Fruit fly (Drosophila melanogaster) whole organism, embryonic: ENCODE measurements around the gene CG9616.

Experiments used
- BtbVII ChIP-seq: fragments of 200-800 bp; sonication (Bioruptor generic); optimal IDR thresholded peaks from 3 replicates; lab custom pipeline; 2017; ENCODE audit warnings: missing biosample characterization, mild to moderate bottlenecking, missing genetic modification characterization
- C15 ChIP-seq: fragments of 200-800 bp; sonication (Bioruptor generic); IDR thresholded peaks from 3 replicates; pipeline ENCODE4 v1.3.6; 2022; ENCODE audit warnings: missing biosample characterization, missing genetic modification characterization
- CG11398 ChIP-seq: fragments of 200-800 bp; sonication (Bioruptor generic); optimal IDR thresholded peaks from 2 replicates; lab custom pipeline; 2016; ENCODE audit warnings: missing biosample characterization, missing genetic modification characterization
- CG11695 ChIP-seq: fragments of 200-800 bp; sonication (Bioruptor generic); IDR thresholded peaks from 3 replicates; pipeline ENCODE4 v1.3.6; 2022; ENCODE audit warnings: missing biosample characterization, missing genetic modification characterization
- CG13424 ChIP-seq: fragments of 200-800 bp; sonication (Bioruptor generic); optimal IDR thresholded peaks from 2 replicates; lab custom pipeline; 2019; ENCODE audit warnings: missing biosample characterization, mild to moderate bottlenecking, missing genetic modification characterization, moderate library complexity
- CG14014 ChIP-seq: fragments of 200-800 bp; sonication (Bioruptor generic); IDR thresholded peaks from 2 replicates; pipeline ENCODE4 v1.3.6; 2022; ENCODE audit warnings: missing biosample characterization, missing genetic modification characterization
- CG1603 ChIP-seq: fragments of 200-800 bp; sonication (Bioruptor generic); optimal IDR thresholded peaks from 2 replicates; lab custom pipeline; 2019; ENCODE audit warnings: missing biosample characterization, mild to moderate bottlenecking, missing genetic modification characterization, moderate library complexity
- CG16815 ChIP-seq: fragments of 200-800 bp; sonication (Bioruptor generic); optimal IDR thresholded peaks from 3 replicates; lab custom pipeline; 2017; ENCODE audit warnings: missing biosample characterization, mild to moderate bottlenecking, missing genetic modification characterization
- CG2875 ChIP-seq: fragments of 200-800 bp; sonication (Bioruptor generic); optimal IDR thresholded peaks from 2 replicates; lab custom pipeline; 2017; ENCODE audit warnings: missing biosample characterization, mild to moderate bottlenecking, missing genetic modification characterization, missing genetic modification reagents
- CG3847 ChIP-seq: fragments of 200-800 bp; sonication (Bioruptor generic); IDR thresholded peaks from 2 replicates; pipeline ENCODE4 v1.3.6; 2022; ENCODE audit warnings: missing biosample characterization, missing genetic modification characterization
- CG6683 ChIP-seq: fragments of 200-800 bp; sonication (Bioruptor generic); optimal IDR thresholded peaks from 2 replicates; lab custom pipeline; 2017; ENCODE audit warnings: missing biosample characterization, mild to moderate bottlenecking, missing genetic modification characterization, missing genetic modification reagents
- CG6689 ChIP-seq: fragments of 200-800 bp; sonication (Bioruptor generic); IDR thresholded peaks from 2 replicates; pipeline ENCODE4 v1.3.6; 2022; ENCODE audit warnings: missing biosample characterization, missing genetic modification characterization
- CG6813 ChIP-seq: fragments of 200-800 bp; sonication (Bioruptor generic); optimal IDR thresholded peaks from 2 replicates; lab custom pipeline; 2017; ENCODE audit warnings: missing biosample characterization, missing genetic modification characterization, mild to moderate bottlenecking, moderate library complexity, missing genetic modification reagents
- CG7556 ChIP-seq: fragments of 200-800 bp; sonication (Bioruptor generic); optimal IDR thresholded peaks from 2 replicates; lab custom pipeline; 2017; ENCODE audit warnings: missing biosample characterization, mild to moderate bottlenecking, missing genetic modification characterization
- CG7928 ChIP-seq: fragments of 200-800 bp; sonication (Bioruptor generic); optimal IDR thresholded peaks from 2 replicates; lab custom pipeline; 2017; ENCODE audit warnings: missing biosample characterization, mild to moderate bottlenecking, missing genetic modification characterization
- CG9876 ChIP-seq: fragments of 200-800 bp; sonication (Bioruptor generic); optimal IDR thresholded peaks from 2 replicates; lab custom pipeline; 2016; ENCODE audit warnings: missing biosample characterization, missing genetic modification characterization
- CG9932 ChIP-seq: fragments of 200-800 bp; sonication (Bioruptor generic); IDR thresholded peaks from 2 replicates; pipeline ENCODE4 v1.3.6; 2022; ENCODE audit warnings: missing biosample characterization, missing genetic modification characterization
- CkIIα-i1 ChIP-seq: fragments of 200-800 bp; sonication (Bioruptor generic); IDR thresholded peaks from 2 replicates; pipeline ENCODE4 v1.3.6; 2022; ENCODE audit warnings: missing biosample characterization, missing genetic modification characterization
- Dfd ChIP-seq, 2 experiments: fragments of >200 bp; optimal IDR thresholded peaks; 2 replicates each; lab custom pipeline; 2017; ENCODE audit warnings: missing biosample characterization in 2 of 2, missing genetic modification characterization in 2 of 2
- H15 ChIP-seq: fragments of 200-800 bp; sonication (Bioruptor generic); IDR thresholded peaks from 3 replicates; pipeline ENCODE4 v1.3.6; 2022; ENCODE audit warnings: missing biosample characterization, missing genetic modification characterization
- HLH3B ChIP-seq: fragments of 200-800 bp; sonication (Bioruptor generic); IDR thresholded peaks from 2 replicates; pipeline ENCODE4 v1.3.6; 2022; ENCODE audit warnings: missing biosample characterization, missing genetic modification characterization
- HmgD ChIP-seq: fragments of 200-800 bp; sonication (Bioruptor generic); optimal IDR thresholded peaks from 3 replicates; lab custom pipeline; 2016; ENCODE audit warnings: missing biosample characterization, missing genetic modification characterization
- Hmx ChIP-seq: fragments of 200-800 bp; sonication (Bioruptor generic); optimal IDR thresholded peaks from 2 replicates; lab custom pipeline; 2016; ENCODE audit warnings: missing biosample characterization, missing genetic modification characterization
- Lhr ChIP-seq: fragments of 200-800 bp; sonication (Bioruptor generic); optimal IDR thresholded peaks from 3 replicates; lab custom pipeline; 2017; ENCODE audit warnings: mild to moderate bottlenecking, missing biosample characterization, missing genetic modification reagents, missing genetic modification characterization
- Nf-YA ChIP-seq: fragments of 200-800 bp; sonication (Bioruptor generic); IDR thresholded peaks from 2 replicates; pipeline ENCODE4 v1.3.6; 2022; ENCODE audit warnings: missing biosample characterization, missing genetic modification characterization
- Nf-YC ChIP-seq: fragments of 200-800 bp; optimal IDR thresholded peaks from 3 replicates; lab custom pipeline; 2019; ENCODE audit warnings: missing biosample characterization, mild to moderate bottlenecking, missing genetic modification characterization, moderate library complexity
- Opbp ChIP-seq: fragments of 200-800 bp; sonication (Bioruptor generic); IDR thresholded peaks from 3 replicates; pipeline ENCODE4 v1.3.6; 2022; ENCODE audit warnings: missing biosample characterization, missing genetic modification characterization; ENCODE audit not compliant: partially characterized antibody
- PHDP ChIP-seq: fragments of 200-800 bp; sonication (Bioruptor generic); optimal IDR thresholded peaks from 3 replicates; lab custom pipeline; 2018; ENCODE audit warnings: missing biosample characterization, mild to moderate bottlenecking, missing genetic modification characterization, moderate library complexity
- Rx ChIP-seq: fragments of 200-800 bp; sonication (Bioruptor generic); IDR thresholded peaks from 2 replicates; pipeline ENCODE4 v1.3.6; 2022; ENCODE audit warnings: missing biosample characterization, missing genetic modification characterization
- ap ChIP-seq: fragments of 200-800 bp; sonication (Bioruptor generic); IDR thresholded peaks from 2 replicates; pipeline ENCODE4 v1.3.6; 2022; ENCODE audit warnings: missing biosample characterization, missing genetic modification characterization
- bab2 ChIP-seq: fragments of 200-800 bp; sonication (Bioruptor generic); optimal IDR thresholded peaks from 2 replicates; lab custom pipeline; 2016; ENCODE audit warnings: missing biosample characterization, missing genetic modification characterization
- bbx ChIP-seq: fragments of 200-800 bp; sonication (Bioruptor generic); IDR thresholded peaks from 2 replicates; pipeline ENCODE4 v1.3.6; 2022; ENCODE audit warnings: missing biosample characterization, missing genetic modification characterization; ENCODE audit not compliant: partially characterized antibody
- btn ChIP-seq: fragments of 200-800 bp; sonication (Bioruptor generic); optimal IDR thresholded peaks from 2 replicates; lab custom pipeline; 2016; ENCODE audit warnings: missing biosample characterization, missing genetic modification characterization
- dmrt11E ChIP-seq: fragments of 200-800 bp; sonication (Bioruptor generic); optimal IDR thresholded peaks from 3 replicates; lab custom pipeline; 2018; ENCODE audit warnings: missing biosample characterization, mild to moderate bottlenecking, missing genetic modification characterization, moderate library complexity
- dmrt99B ChIP-seq: fragments of 200-800 bp; sonication (Bioruptor generic); optimal IDR thresholded peaks from 2 replicates; lab custom pipeline; 2018; ENCODE audit warnings: missing biosample characterization, mild to moderate bottlenecking, missing genetic modification characterization, moderate library complexity
- dpn ChIP-seq, 2 experiments: fragments of 200-800 bp; sonication (Bioruptor generic); optimal IDR thresholded peaks; 3 replicates each; lab custom pipeline; 2016; ENCODE audit warnings: missing biosample characterization in 2 of 2, missing genetic modification characterization in 2 of 2
- ems ChIP-seq: fragments of 200-800 bp; sonication (Bioruptor generic); optimal IDR thresholded peaks from 3 replicates; lab custom pipeline; 2016; ENCODE audit warnings: missing biosample characterization, missing genetic modification characterization
- fu2 ChIP-seq: fragments of 200-800 bp; sonication (Bioruptor generic); optimal IDR thresholded peaks from 2 replicates; lab custom pipeline; 2016; ENCODE audit warnings: missing biosample characterization, missing genetic modification characterization
- her ChIP-seq: fragments of 200-800 bp; sonication (Bioruptor generic); optimal IDR thresholded peaks from 2 replicates; lab custom pipeline; 2016; ENCODE audit warnings: missing biosample characterization, missing genetic modification characterization
- nom ChIP-seq: fragments of 200-800 bp; sonication (Bioruptor generic); optimal IDR thresholded peaks from 2 replicates; lab custom pipeline; 2017; ENCODE audit warnings: missing biosample characterization, missing genetic modification characterization, mild to moderate bottlenecking, moderate library complexity, missing genetic modification reagents
- phol ChIP-seq: fragments of 200-800 bp; sonication (Bioruptor generic); optimal IDR thresholded peaks from 3 replicates; lab custom pipeline; 2018; ENCODE audit warnings: missing biosample characterization, mild to moderate bottlenecking, missing genetic modification characterization, moderate library complexity
- shn ChIP-seq: fragments of 200-800 bp; sonication (Bioruptor generic); optimal IDR thresholded peaks from 3 replicates; lab custom pipeline; 2016; ENCODE audit warnings: missing biosample characterization, missing genetic modification characterization
- so ChIP-seq: fragments of 200-800 bp; sonication (Bioruptor generic); IDR thresholded peaks from 3 replicates; pipeline ENCODE4 v1.3.6; 2022; ENCODE audit warnings: missing biosample characterization, missing genetic modification characterization
- stwl ChIP-seq: fragments of 200-800 bp; sonication (Bioruptor generic); optimal IDR thresholded peaks from 3 replicates; lab custom pipeline; 2018; ENCODE audit warnings: missing biosample characterization, mild to moderate bottlenecking, missing genetic modification characterization, moderate library complexity
- sug ChIP-seq: fragments of 200-800 bp; optimal IDR thresholded peaks from 2 replicates; lab custom pipeline; 2019; ENCODE audit warnings: missing biosample characterization, mild to moderate bottlenecking, missing genetic modification characterization, moderate library complexity
- tap ChIP-seq: fragments of 200-800 bp; optimal IDR thresholded peaks from 3 replicates; lab custom pipeline; 2019; ENCODE audit warnings: missing biosample characterization, mild to moderate bottlenecking, missing genetic modification characterization, moderate library complexity
- tio ChIP-seq: fragments of 200-800 bp; sonication (Bioruptor generic); optimal IDR thresholded peaks from 2 replicates; lab custom pipeline; 2017; ENCODE audit warnings: missing biosample characterization, missing genetic modification characterization, inconsistent platforms
- trh ChIP-seq: fragments of 200-800 bp; sonication (Bioruptor generic); optimal IDR thresholded peaks from 2 replicates; lab custom pipeline; 2016; ENCODE audit warnings: missing biosample characterization, missing genetic modification characterization
- wor ChIP-seq: fragments of 200-800 bp; sonication (Bioruptor generic); IDR thresholded peaks from 2 replicates; pipeline ENCODE4 v1.3.6; 2022; ENCODE audit warnings: missing biosample characterization, missing genetic modification characterization
- yki ChIP-seq: fragments of >200 bp; optimal IDR thresholded peaks from 3 replicates; lab custom pipeline; 2018
- z ChIP-seq: fragments of 200-800 bp; sonication (Bioruptor generic); IDR thresholded peaks from 3 replicates; pipeline ENCODE4 v1.3.6; 2022; ENCODE audit warnings: missing biosample characterization, missing genetic modification characterization

The CG9616 gene

dm6 chr3R:14277894-14278522 lies 32.7 kb upstream of the CG9616 start (continued):
- TF ChIP-seq CG3847 (GFP tag; lab: Robert Waterston, UW) = peak; percentile 73
- no peak for TF ChIP-seq CG6683
- no peak for TF ChIP-seq tio (GFP tag; lab: Kevin White, UChicago)
- no peak for TF ChIP-seq CG1603 (tag; lab: Kevin White, UChicago)
- TF ChIP-seq CG7928 (GFP tag; lab: Kevin White, UChicago) = no peak
- no peak for TF ChIP-seq bbx (GFP tag; lab: Robert Waterston, UW)
- TF ChIP-seq PHDP (tag; lab: Kevin White, UChicago) = no peak
- TF ChIP-seq HLH3B (GFP tag; lab: Robert Waterston, UW) = peak; percentile 81
- TF ChIP-seq CkIIα-i1 (GFP tag; lab: Robert Waterston, UW) = no peak
- peak; percentile 80 for TF ChIP-seq H15 (GFP tag; lab: Robert Waterston, UW)
- no peak for TF ChIP-seq C15 (GFP tag; lab: Robert Waterston, UW)
- TF ChIP-seq CG14014 (GFP tag; lab: Robert Waterston, UW) = peak; percentile 88
- TF ChIP-seq Nf-YC = no peak
- peak; percentile 91 for TF ChIP-seq dmrt11E (tag; lab: Kevin White, UChicago)
- TF ChIP-seq trh (GFP tag; lab: Kevin White, UChicago) = peak; percentile 49
- TF ChIP-seq wor (GFP tag; lab: Robert Waterston, UW) = no peak
- no peak for TF ChIP-seq tap
- peak; percentile 81 for TF ChIP-seq phol (tag; lab: Kevin White, UChicago)
- no peak for TF ChIP-seq Opbp (GFP tag; lab: Robert Waterston, UW)
- TF ChIP-seq z (GFP tag; lab: Robert Waterston, UW) = peak; percentile 62; the same call in 2 of the 3 replicates
- no peak for TF ChIP-seq Hmx (GFP tag; lab: Kevin White, UChicago)
- TF ChIP-seq CG6813 = peak; percentile 89
- TF ChIP-seq shn (GFP tag; lab: Kevin White, UChicago) = no peak
- peak; percentile 67; the same call in 1 of the 2 replicates for TF ChIP-seq Nf-YA (GFP tag; lab: Robert Waterston, UW)
- no peak for TF ChIP-seq CG11398 (GFP tag; lab: Kevin White, UChicago)
- TF ChIP-seq ap (GFP tag; lab: Robert Waterston, UW) = peak; percentile 66
- peak; percentile 85 for TF ChIP-seq CG13424 (tag; lab: Kevin White, UChicago)
- peak; percentile 97 for TF ChIP-seq nom (GFP tag; lab: Kevin White, UChicago)
- TF ChIP-seq bab2 = peak; percentile 41
- peak; percentile 41 to 62 for TF ChIP-seq dpn (GFP tag; optimal IDR thresholded peaks at IDR 0.05; lab: Kevin White, UChicago)
- no peak for TF ChIP-seq sug (tag; lab: Kevin White, UChicago)
- no peak for TF ChIP-seq CG9876 (GFP tag; lab: Kevin White, UChicago)
- peak; percentile 88 for TF ChIP-seq so (GFP tag; lab: Robert Waterston, UW)
- peak; percentile 43 for TF ChIP-seq Lhr (GFP tag; lab: Kevin White, UChicago)
- TF ChIP-seq CG7556 (GFP tag; lab: Kevin White, UChicago) = peak; percentile 91
- peak; percentile 89 for TF ChIP-seq CG11695 (GFP tag; lab: Robert Waterston, UW)
- TF ChIP-seq HmgD = no peak
- peak; percentile 61 for TF ChIP-seq CG2875 (GFP tag; lab: Kevin White, UChicago)
- peak; percentile 91 for TF ChIP-seq CG6689 (GFP tag; lab: Robert Waterston, UW)
- peak; percentile 32 for TF ChIP-seq ems (GFP tag; lab: Kevin White, UChicago)
- TF ChIP-seq yki (lab: Kevin White, UChicago) = no peak
- no peak for TF ChIP-seq Dfd (GFP tag; optimal IDR thresholded peaks at IDR 0.05; lab: Kevin White, UChicago)
- no peak for TF ChIP-seq stwl (tag; lab: Kevin White, UChicago)
- peak; percentile 82 for TF ChIP-seq CG16815
- no peak for TF ChIP-seq her (GFP tag; lab: Kevin White, UChicago)
- TF ChIP-seq BtbVII (GFP tag; lab: Kevin White, UChicago) = peak; percentile 50
- TF ChIP-seq dmrt99B (tag; lab: Kevin White, UChicago) = no peak
- TF ChIP-seq fu2 (GFP tag; lab: Kevin White, UChicago) = no peak
- no peak for TF ChIP-seq btn (GFP tag; lab: Kevin White, UChicago)
- TF ChIP-seq CG9932 (GFP tag; lab: Robert Waterston, UW) = peak; percentile 72
- 0 out of 2 replicates have a peak, but pooled peaks have one; percentile 6 for TF ChIP-seq Rx (GFP tag; lab: Robert Waterston, UW)
